Comparison of ENCODE assay signal across 2 fruit fly cellular contexts in the genomic region with DNA sequence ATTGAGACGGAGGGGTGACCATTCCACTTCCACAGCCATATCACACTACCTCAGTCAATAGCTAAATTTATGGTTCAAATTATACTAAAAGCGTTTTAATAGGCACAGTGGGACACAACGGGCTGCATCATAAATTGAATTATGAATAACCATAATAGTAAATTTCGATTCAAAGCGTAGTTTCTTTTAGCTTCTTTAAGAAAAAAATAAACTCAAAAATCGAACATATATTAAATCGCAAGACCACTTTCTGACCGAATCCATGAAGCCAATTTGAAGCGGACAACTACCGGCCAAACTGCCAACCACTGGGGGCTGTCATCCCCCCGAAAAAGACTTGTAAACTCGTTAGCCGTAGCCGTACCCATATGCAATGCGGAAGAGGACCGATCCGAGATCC.
A peak's percentile ranks its signal among the peaks of the same experiment; 100 is the strongest.
TF ChIP-seq lines count a peak whose summit lies in the region.

No protein-coding gene starts in this region.

TF ChIP-seq in whole organism, prepupa, 60 proteins besides CTCF, POLR2A, EP300 and RAD21:
- peak; percentile 44 for TF ChIP-seq CG32006 (GFP tag; optimal IDR thresholded peaks at IDR 0.05; lab: Kevin White, UChicago)
- TF ChIP-seq OdsH (GFP tag; optimal IDR thresholded peaks at IDR 0.05; lab: Kevin White, UChicago), result no peak
- no peak for TF ChIP-seq CG9139 (GFP tag; optimal IDR thresholded peaks at IDR 0.05; lab: Kevin White, UChicago)
- no peak for TF ChIP-seq Eip75B (GFP tag; optimal IDR thresholded peaks at IDR 0.05; lab: Kevin White, UChicago)
- no peak for TF ChIP-seq CG6808 (GFP tag; optimal IDR thresholded peaks at IDR 0.05; lab: Kevin White, UChicago)
- TF ChIP-seq CG4318 (GFP tag; optimal IDR thresholded peaks at IDR 0.05; lab: Kevin White, UChicago), result peak; percentile 22
- TF ChIP-seq eg (GFP tag; IDR thresholded peaks at IDR 0.05; lab: Robert Waterston, UW), result 0 out of 3 replicates have a peak, but pooled peaks have one; percentile 13
- peak; percentile 18 for TF ChIP-seq CG6276 (GFP tag; optimal IDR thresholded peaks at IDR 0.05; lab: Kevin White, UChicago)
- TF ChIP-seq Hr4 (GFP tag; optimal IDR thresholded peaks at IDR 0.05; lab: Kevin White, UChicago), result peak; percentile 56
- TF ChIP-seq CG11902 (GFP tag; optimal IDR thresholded peaks at IDR 0.05; lab: Kevin White, UChicago), result no peak
- TF ChIP-seq CG15336 (GFP tag; IDR thresholded peaks at IDR 0.05; lab: Robert Waterston, UW), result peak; percentile 46; the same call in 1 of the 2 replicates
- peak; percentile 59; the same call in 2 of the 3 replicates for TF ChIP-seq CG8119 (GFP tag; IDR thresholded peaks at IDR 0.05; lab: Robert Waterston, UW)

TF ChIP-seq in whole organism, pupa, 21 proteins besides CTCF, POLR2A, EP300 and RAD21:
- peak; percentile 21; the same call in 1 of the 2 replicates for TF ChIP-seq Ets98B (GFP tag; IDR thresholded peaks at IDR 0.05; lab: Robert Waterston, UW)
- no peak for TF ChIP-seq CG8159 (tag; optimal IDR thresholded peaks at IDR 0.05; lab: Kevin White, UChicago)
- TF ChIP-seq Snoo (tag; optimal IDR thresholded peaks at IDR 0.05; lab: Kevin White, UChicago), result no peak
- no peak for TF ChIP-seq CG15710 (tag; optimal IDR thresholded peaks at IDR 0.05; lab: Kevin White, UChicago)
- TF ChIP-seq CG12605 (GFP tag; IDR thresholded peaks at IDR 0.05; lab: Robert Waterston, UW), result no peak
- TF ChIP-seq CG4496 (GFP tag; IDR thresholded peaks at IDR 0.05; lab: Robert Waterston, UW), result peak; percentile 36; the same call in 1 of the 3 replicates
- no peak for TF ChIP-seq CG9948 (tag; optimal IDR thresholded peaks at IDR 0.05; lab: Kevin White, UChicago)
- TF ChIP-seq gl (tag; optimal IDR thresholded peaks at IDR 0.05; lab: Kevin White, UChicago), result no peak
- no peak for TF ChIP-seq CG34367 (tag; optimal IDR thresholded peaks at IDR 0.05; lab: Kevin White, UChicago)
- TF ChIP-seq CG17806 (tag; optimal IDR thresholded peaks at IDR 0.05; lab: Kevin White, UChicago), result no peak
